Fruit fly (Drosophila melanogaster): ENCODE measurements around the gene CG14540.

Gene CG14540

DNA sequence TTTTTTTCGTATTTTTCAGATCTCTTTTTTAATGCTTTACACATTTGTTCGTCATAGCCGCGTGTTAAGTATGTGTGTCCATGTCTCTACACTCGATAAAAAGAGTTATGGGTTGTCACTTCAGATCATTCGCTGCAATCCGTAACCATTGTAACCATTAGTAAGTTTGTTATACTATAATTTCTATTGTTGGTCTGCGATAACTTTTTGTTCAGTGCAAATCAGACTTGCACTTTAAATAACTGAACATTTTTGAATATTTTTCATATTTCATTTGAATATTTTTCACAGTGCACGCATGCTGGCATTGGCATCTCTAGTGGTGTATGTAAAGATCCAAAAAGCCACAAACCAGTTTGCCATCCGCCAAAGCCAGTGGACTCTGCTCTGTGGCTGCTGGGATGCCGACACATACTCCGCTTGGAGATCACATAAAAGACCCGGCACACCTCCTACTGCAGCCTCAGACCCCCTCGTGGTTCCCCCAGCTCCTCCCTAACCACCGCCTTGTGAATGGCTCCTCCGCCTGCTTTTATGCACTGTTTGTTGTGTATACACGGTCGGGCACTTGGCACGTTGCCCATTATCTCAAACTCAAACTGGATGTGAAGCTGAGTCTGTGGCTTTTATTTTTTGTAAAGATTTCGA, 49.9 kb downstream of the CG14540 start (continued):
- TF ChIP-seq CG10209 (GFP tag; optimal IDR thresholded peaks at IDR 0.05) (peak; percentile 84), nom (GFP tag; optimal IDR thresholded peaks at IDR 0.05) (peak; percentile 94), Stat92E (GFP tag; optimal IDR thresholded peaks at IDR 0.05) (peak in 1 of 3 experiments; percentile 77), Mes4 (GFP tag; optimal IDR thresholded peaks at IDR 0.05) (peak; percentile 84), fd96Cb (tag; optimal IDR thresholded peaks at IDR 0.05) (peak; percentile 87), NfI (GFP tag; optimal IDR thresholded peaks at IDR 0.05) (peak; percentile 84), Adf1 (GFP tag; IDR thresholded peaks at IDR 0.05) (no peak), Elba2 (GFP tag; optimal IDR thresholded peaks at IDR 0.05) (peak; percentile 8), CG17912 (GFP tag; optimal IDR thresholded peaks at IDR 0.05) (no peak), CG11695 (GFP tag; IDR thresholded peaks at IDR 0.05) (peak; percentile 88), GATAe (GFP tag; conservative IDR thresholded peaks at IDR 0.05) (no peak), HHEX (GFP tag; optimal IDR thresholded peaks at IDR 0.05) (peak; percentile 81), Awh (GFP tag; IDR thresholded peaks at IDR 0.05) (peak; percentile 89), mld (GFP tag; IDR thresholded peaks at IDR 0.05; ENCODE audit: partially characterized antibody) (no peak), CG13287 (GFP tag; IDR thresholded peaks at IDR 0.05; ENCODE audit: partially characterized antibody) (no peak), trem (tag; optimal IDR thresholded peaks at IDR 0.05) (peak; percentile 88), HLH3B (GFP tag; IDR thresholded peaks at IDR 0.05) (peak; percentile 90), vnd (GFP tag; IDR thresholded peaks at IDR 0.05; ENCODE audit: partially characterized antibody) (no peak), br (optimal IDR thresholded peaks at IDR 0.05) (no peak), Doc3 (GFP tag; IDR thresholded peaks at IDR 0.05; ENCODE audit: partially characterized antibody) (no peak), chinmo (GFP tag; IDR thresholded peaks at IDR 0.05; ENCODE audit: partially characterized antibody) (0 out of 4 replicates have a peak, but pooled peaks have one; percentile 22), CG16815 (GFP tag; optimal IDR thresholded peaks at IDR 0.05) (peak; percentile 72), hkb (optimal IDR thresholded peaks at IDR 0.05) (no peak), hkb (GFP tag; IDR thresholded peaks at IDR 0.05) (peak; percentile 88), slbo (GFP tag; IDR thresholded peaks at IDR 0.05) (peak; percentile 78), CG15011 (GFP tag; optimal IDR thresholded peaks at IDR 0.05) (peak; percentile 73), CkIIα-i1 (GFP tag; IDR thresholded peaks at IDR 0.05) (no peak), bsh (GFP tag; optimal IDR thresholded peaks at IDR 0.05) (peak; percentile 93 to 95), ATbp (GFP tag; optimal IDR thresholded peaks at IDR 0.05) (peak; percentile 86), scrt (GFP tag; optimal IDR thresholded peaks at IDR 0.05) (peak; percentile 84), CG17359 (tag; optimal IDR thresholded peaks at IDR 0.05) (peak; percentile 91), CG6689 (GFP tag; IDR thresholded peaks at IDR 0.05) (peak; percentile 89), MBD-R2 (GFP tag; IDR thresholded peaks at IDR 0.05) (peak; percentile 46; the same call in 1 of the 2 replicates), ase (GFP tag; IDR thresholded peaks at IDR 0.05) (peak; percentile 79; the same call in 2 of the 3 replicates), seq (GFP tag; IDR thresholded peaks at IDR 0.05) (peak; percentile 86), Nf-YC (tag; optimal IDR thresholded peaks at IDR 0.05) (peak; percentile 72), tll (GFP tag; optimal IDR thresholded peaks at IDR 0.05) (no peak), dati (GFP tag; IDR thresholded peaks at IDR 0.05) (peak; percentile 71), schlank (tag; optimal IDR thresholded peaks at IDR 0.05) (peak; percentile 48), al (GFP tag; IDR thresholded peaks at IDR 0.05) (peak; percentile 67), C15 (GFP tag; IDR thresholded peaks at IDR 0.05) (peak; percentile 49; the same call in 1 of the 3 replicates), stwl (tag; optimal IDR thresholded peaks at IDR 0.05) (no peak), zfh1 (GFP tag; IDR thresholded peaks at IDR 0.05) (peak; percentile 84), wek (GFP tag; optimal IDR thresholded peaks at IDR 0.05) (peak; percentile 58), gcm (GFP tag; optimal IDR thresholded peaks at IDR 0.05) (peak; percentile 83), peb (GFP tag; IDR thresholded peaks at IDR 0.05) (peak; percentile 75), Side (GFP tag; optimal IDR thresholded peaks at IDR 0.05) (peak; percentile 83), exex (tag; optimal IDR thresholded peaks at IDR 0.05) (peak; percentile 17), ewg (GFP tag; optimal IDR thresholded peaks at IDR 0.05) (peak; percentile 80)
